Fruit fly (Drosophila melanogaster): ENCODE measurements around the gene sog.
A peak's percentile ranks its signal among the peaks of the same experiment; 100 is the strongest.

sog gene

DNA sequence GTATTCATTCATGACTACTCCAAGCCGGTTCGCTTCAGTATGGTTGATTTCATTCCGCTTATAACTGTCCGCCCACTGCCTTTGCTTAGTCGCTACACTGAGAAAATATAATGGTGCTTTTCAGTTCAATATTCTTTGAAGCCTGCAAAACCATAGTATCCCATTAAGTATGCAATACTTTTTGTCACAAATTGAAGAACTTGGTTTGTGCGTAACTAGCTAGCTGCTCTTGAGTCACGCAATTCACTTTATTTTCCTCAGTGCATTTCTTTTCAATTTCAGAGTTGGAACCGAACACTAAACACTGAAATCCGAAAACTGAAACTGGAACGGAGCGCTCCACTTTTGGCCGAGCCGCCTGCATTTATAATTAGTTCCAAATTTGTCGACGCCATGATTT, 33.5 kb downstream of the sog start (continued):
- TF ChIP-seq CG17385 (GFP tag; optimal IDR thresholded peaks at IDR 0.05) (peak; percentile 41), CG5245 (GFP tag; optimal IDR thresholded peaks at IDR 0.05) (peak; percentile 22), ara (GFP tag; IDR thresholded peaks at IDR 0.05) (no peak), CG1647 (GFP tag; optimal IDR thresholded peaks at IDR 0.05) (peak; percentile 29), ash1 (GFP tag; optimal IDR thresholded peaks at IDR 0.05) (no peak), Ets97D (GFP tag; optimal IDR thresholded peaks at IDR 0.05) (peak; percentile 7), Nf-YA (GFP tag; IDR thresholded peaks at IDR 0.05) (no peak), CG12299 (tag; optimal IDR thresholded peaks at IDR 0.05) (peak; percentile 24), CG8281 (tag; optimal IDR thresholded peaks at IDR 0.05) (peak; percentile 5), sens-2 (GFP tag; IDR thresholded peaks at IDR 0.05) (0 out of 2 replicates have a peak, but pooled peaks have one; percentile 26), TFAM (GFP tag; optimal IDR thresholded peaks at IDR 0.05) (no peak), trem (tag; optimal IDR thresholded peaks at IDR 0.05) (no peak), Antp (GFP tag; optimal IDR thresholded peaks at IDR 0.05) (peak; percentile 54), H15 (GFP tag; IDR thresholded peaks at IDR 0.05) (0 out of 3 replicates have a peak, but pooled peaks have one; percentile 35), ATbp (GFP tag; optimal IDR thresholded peaks at IDR 0.05) (peak; percentile 53), Doc3 (GFP tag; IDR thresholded peaks at IDR 0.05; ENCODE audit: partially characterized antibody) (no peak), CG12155 (GFP tag; optimal IDR thresholded peaks at IDR 0.05) (peak; percentile 25), D19B (GFP tag; optimal IDR thresholded peaks at IDR 0.05) (no peak), eyg (GFP tag; optimal IDR thresholded peaks at IDR 0.05) (no peak), prd (optimal IDR thresholded peaks at IDR 0.05) (no peak), prd (GFP tag; IDR thresholded peaks at IDR 0.05) (peak; percentile 64), chn (GFP tag; optimal IDR thresholded peaks at IDR 0.05) (peak; percentile 19), HHEX (GFP tag; optimal IDR thresholded peaks at IDR 0.05) (peak; percentile 12), dmrt99B (tag; optimal IDR thresholded peaks at IDR 0.05) (peak; percentile 80), zfh1 (GFP tag; IDR thresholded peaks at IDR 0.05) (peak; percentile 65), CG11247 (GFP tag; IDR thresholded peaks at IDR 0.05) (0 out of 2 replicates have a peak, but pooled peaks have one; percentile 39), tna (GFP tag; IDR thresholded peaks at IDR 0.05; ENCODE audit: partially characterized antibody) (no peak), CG4404 (GFP tag; IDR thresholded peaks at IDR 0.05) (0 out of 2 replicates have a peak, but pooled peaks have one; percentile 17), CG11398 (GFP tag; optimal IDR thresholded peaks at IDR 0.05) (no peak), CG13624 (GFP tag; optimal IDR thresholded peaks at IDR 0.05) (peak; percentile 53), psq (GFP tag; optimal IDR thresholded peaks at IDR 0.05) (no peak), CG12942 (GFP tag; optimal IDR thresholded peaks at IDR 0.05) (peak; percentile 42), chinmo (GFP tag; IDR thresholded peaks at IDR 0.05; ENCODE audit: partially characterized antibody) (no peak), B-H1 (GFP tag; IDR thresholded peaks at IDR 0.05) (peak; percentile 52), hkb (optimal IDR thresholded peaks at IDR 0.05) (no peak), hkb (GFP tag; IDR thresholded peaks at IDR 0.05) (peak; percentile 63; the same call in 1 of the 2 replicates), CG10431 (GFP tag; optimal IDR thresholded peaks at IDR 0.05) (no peak), CG3726 (GFP tag; IDR thresholded peaks at IDR 0.05) (no peak; the same call in 2 of the 3 replicates), bowl (GFP tag; IDR thresholded peaks at IDR 0.05) (no peak), CG1024 (GFP tag; IDR thresholded peaks at IDR 0.05) (0 out of 2 replicates have a peak, but pooled peaks have one; percentile 28), ap (GFP tag; IDR thresholded peaks at IDR 0.05) (peak; percentile 44; the same call in 1 of the 2 replicates), CG17328 (GFP tag; IDR thresholded peaks at IDR 0.05) (peak; percentile 74), PHDP (tag; optimal IDR thresholded peaks at IDR 0.05) (peak; percentile 55), Hand (GFP tag; optimal IDR thresholded peaks at IDR 0.05) (no peak), pb (GFP tag; optimal IDR thresholded peaks at IDR 0.05) (no peak), unc-4 (GFP tag; IDR thresholded peaks at IDR 0.05; ENCODE audit: partially characterized antibody) (no peak), Neu2 (GFP tag; optimal IDR thresholded peaks at IDR 0.05; ENCODE audit: borderline replicate concordance) (no peak), CG7556 (GFP tag; optimal IDR thresholded peaks at IDR 0.05) (peak; percentile 35), yki (optimal IDR thresholded peaks at IDR 0.05) (no peak), hbn (GFP tag; IDR thresholded peaks at IDR 0.05; ENCODE audit: partially characterized antibody) (no peak), CG11723 (GFP tag; optimal IDR thresholded peaks at IDR 0.05) (no peak), kni (GFP tag; optimal IDR thresholded peaks at IDR 0.05) (no peak)
